Worm (Caenorhabditis elegans) whole organism, midembryonic: Measurements from ENCODE around the gene dnj-5.
A peak's percentile ranks its signal among the peaks of the same experiment; 100 is the strongest.
"Not testable (repeated sequence)": the region's sequence is repeated elsewhere in the genome, so short reads cannot be mapped to it uniquely, and the experiment has no call there.

Experiments used
- T22C8.4 ChIP-seq: fragments of 200-800 bp; sonication (Bioruptor generic); IDR thresholded peaks from 2 replicates; pipeline ENCODE4 v1.3.6; 2022; ENCODE audit warnings: missing genetic modification characterization, missing compliant biosample characterization
- cog-1 ChIP-seq: sonication (generic microtip); optimal IDR thresholded peaks from 2 replicates; lab custom pipeline; 2016; ENCODE audit warnings: missing genetic modification characterization, missing compliant biosample characterization
- flt-1 ChIP-seq: fragments of 200-800 bp; sonication (Bioruptor generic); IDR thresholded peaks from 2 replicates; pipeline ENCODE4 v1.3.6; 2022; ENCODE audit warnings: missing genetic modification characterization, missing compliant biosample characterization
- klf-2 ChIP-seq: fragments of 200-800 bp; sonication (Bioruptor generic); conservative IDR thresholded peaks from 2 replicates; pipeline ENCODE4 v1.3.6; 2022; ENCODE audit warnings: missing genetic modification reagents, missing genetic modification characterization, missing compliant biosample characterization
- med-1 ChIP-seq: sonication (generic microtip); optimal IDR thresholded peaks from 2 replicates; lab custom pipeline; 2017; ENCODE audit warnings: missing genetic modification characterization, mild to moderate bottlenecking, missing compliant biosample characterization, antibody characterized with exemption, missing genetic modification reagents; ENCODE audit not compliant: insufficient read depth
- ref-1 ChIP-seq: fragments of 200-800 bp; sonication (Bioruptor generic); conservative IDR thresholded peaks from 2 replicates; pipeline ENCODE4 v1.3.6; 2022; ENCODE audit warnings: missing genetic modification reagents, missing genetic modification characterization, missing compliant biosample characterization
- tab-1 ChIP-seq: fragments of 200-800 bp; sonication (Bioruptor generic); IDR thresholded peaks from 2 replicates; pipeline ENCODE4 v1.3.6; 2022; ENCODE audit warnings: missing genetic modification characterization, missing compliant biosample characterization
- ztf-23 ChIP-seq: fragments of 200-800 bp; sonication (Bioruptor generic); IDR thresholded peaks from 2 replicates; pipeline ENCODE4 v1.3.6; 2022; ENCODE audit warnings: missing genetic modification reagents, missing genetic modification characterization, missing compliant biosample characterization
- ztf-29 ChIP-seq: fragments of 200-800 bp; sonication (Bioruptor generic); IDR thresholded peaks from 2 replicates; pipeline ENCODE4 v1.3.6; 2022; ENCODE audit warnings: missing genetic modification reagents, missing genetic modification characterization, missing compliant biosample characterization

Gene dnj-5

DNA sequence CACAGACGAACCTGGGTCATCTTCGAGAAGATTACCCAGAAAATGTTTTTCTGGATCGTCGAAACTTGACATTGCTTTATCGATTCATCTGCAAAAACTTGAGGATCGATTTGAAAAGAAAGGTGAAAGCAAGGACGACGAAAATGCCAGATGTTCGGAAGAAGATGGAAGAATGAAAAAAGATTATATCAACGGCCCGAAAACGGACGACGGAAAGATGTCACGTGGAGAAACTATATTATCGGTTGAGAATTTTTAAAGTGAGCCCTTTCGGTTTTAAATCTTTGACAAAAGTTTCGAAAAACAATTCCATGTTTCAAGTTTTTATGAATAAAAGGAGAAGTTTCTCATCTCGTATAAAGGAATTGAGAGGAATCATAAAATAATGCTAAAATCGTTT is at the start of gene dnj-5:
Gene dnj-5 (minus strand): TSS at position 101 of the 400 bp plus-strand sequence.
- TF ChIP-seq ztf-23 (GFP tag; lab: Robert Waterston, UW) (no peak), tab-1 (no peak), med-1 (GFP tag; lab: Kevin White, UChicago) (no peak), ztf-29 (no peak), ref-1 (GFP tag; lab: Robert Waterston, UW) (no peak), flt-1 (GFP tag; lab: Robert Waterston, UW) (no peak), cog-1 (tag; lab: Kevin White, UChicago) (no peak), klf-2 (no peak), T22C8.4 (no peak)

- not testable (repeated sequence) for TF ChIP-seq med-1 (GFP tag; lab: Kevin White, UChicago); ref-1 (GFP tag; lab: Robert Waterston, UW); flt-1 (GFP tag; lab: Robert Waterston, UW)
Observed at ce11 chrII:6907657-6908056, 49.6 kb upstream of the dnj-5 start, which contains the start of gene B0252.3. B0252.3 (minus strand) TSS chrII:6907757.

DNA sequence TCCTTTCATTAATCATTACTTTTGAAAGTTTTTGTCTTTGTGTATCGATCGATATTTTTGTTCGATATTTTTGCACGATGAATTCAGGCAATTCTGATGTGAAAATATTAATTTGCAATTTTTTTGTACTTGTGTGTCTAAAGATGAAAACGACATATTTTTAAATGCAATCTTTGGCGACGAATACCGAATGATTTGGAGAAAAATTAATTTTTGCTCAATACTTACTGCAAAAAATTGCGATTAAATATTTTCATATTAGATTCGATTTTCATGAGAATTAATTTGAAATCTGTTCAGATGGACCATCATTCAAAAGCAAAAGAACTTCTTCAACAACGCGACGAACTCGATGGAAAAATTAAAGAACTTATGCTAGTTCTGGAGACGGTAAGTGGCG is 43.7 kb upstream of the dnj-5 start, which contains the start of gene psmd-9:
Gene psmd-9 (plus strand): TSS at position 301 of the 400 bp plus-strand sequence.
- TF ChIP-seq ref-1 (GFP tag; lab: Robert Waterston, UW): no peak
- no peak for TF ChIP-seq cog-1 (tag; lab: Kevin White, UChicago)
- TF ChIP-seq tab-1: no peak
- TF ChIP-seq flt-1 (GFP tag; lab: Robert Waterston, UW): no peak
- TF ChIP-seq ztf-23 (GFP tag; lab: Robert Waterston, UW): no peak
- no peak for TF ChIP-seq ztf-29
- TF ChIP-seq T22C8.4: no peak
- TF ChIP-seq klf-2: no peak
- TF ChIP-seq med-1 (GFP tag; lab: Kevin White, UChicago): no peak

DNA sequence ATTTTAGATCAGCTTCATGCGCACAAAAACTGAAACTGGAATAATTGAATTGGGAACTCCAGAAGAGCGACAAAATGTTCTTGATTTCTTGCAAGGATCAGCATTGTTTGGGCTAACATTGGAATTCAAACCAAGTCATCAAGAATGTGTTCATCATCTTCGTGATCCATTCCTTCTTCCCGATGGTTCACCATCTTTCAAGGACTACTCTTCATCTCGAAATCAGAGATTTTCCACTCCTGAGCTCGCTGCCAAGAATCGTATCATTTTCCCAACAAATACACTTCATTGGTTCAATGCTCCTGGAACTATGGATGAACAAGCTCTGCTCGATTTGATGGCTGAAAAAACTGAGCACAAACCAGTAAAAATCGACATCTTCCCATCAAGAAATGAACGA is 42.6 kb upstream of the dnj-5 start:
- TF ChIP-seq klf-2 (no peak), cog-1 (tag; lab: Kevin White, UChicago) (no peak), flt-1 (GFP tag; lab: Robert Waterston, UW) (no peak), ztf-29 (no peak), ref-1 (GFP tag; lab: Robert Waterston, UW) (no peak), ztf-23 (GFP tag; lab: Robert Waterston, UW) (no peak), T22C8.4 (no peak), med-1 (GFP tag; lab: Kevin White, UChicago) (no peak), tab-1 (no peak)

ce11 chrII:6898017-6898779 is 40.1 kb upstream of the dnj-5 start, which contains the start of gene hrpl-1:
hrpl-1 (plus strand) TSS chrII:6898729.
- TF ChIP-seq tab-1 (peak; percentile 74; the same call in 1 of the 2 replicates), ztf-29 (peak; percentile 43; the same call in 1 of the 2 replicates), ref-1 (GFP tag; lab: Robert Waterston, UW) (peak; percentile 57), med-1 (GFP tag; lab: Kevin White, UChicago) (peak; percentile 79), T22C8.4 (0 out of 2 replicates have a peak, but pooled peaks have one; percentile 20), cog-1 (tag; lab: Kevin White, UChicago) (no peak), flt-1 (GFP tag; lab: Robert Waterston, UW) (peak; percentile 88), klf-2 (peak; percentile 56; the same call in 1 of the 2 replicates), ztf-23 (GFP tag; lab: Robert Waterston, UW) (peak; percentile 65; the same call in 1 of the 2 replicates)

ce11 chrII:6897507-6897906 is 39.4 kb upstream of the dnj-5 start, which contains the start of gene C44B7.11:
C44B7.11 (minus strand) TSS chrII:6897540.
- TF ChIP-seq ref-1 (GFP tag; lab: Robert Waterston, UW): no peak
- no peak for TF ChIP-seq ztf-23 (GFP tag; lab: Robert Waterston, UW)
- TF ChIP-seq cog-1 (tag; lab: Kevin White, UChicago): no peak
- no peak for TF ChIP-seq med-1 (GFP tag; lab: Kevin White, UChicago)
- no peak for TF ChIP-seq T22C8.4
- no peak for TF ChIP-seq flt-1 (GFP tag; lab: Robert Waterston, UW)
- no peak for TF ChIP-seq ztf-29
- no peak for TF ChIP-seq klf-2
- TF ChIP-seq tab-1: no peak

DNA sequence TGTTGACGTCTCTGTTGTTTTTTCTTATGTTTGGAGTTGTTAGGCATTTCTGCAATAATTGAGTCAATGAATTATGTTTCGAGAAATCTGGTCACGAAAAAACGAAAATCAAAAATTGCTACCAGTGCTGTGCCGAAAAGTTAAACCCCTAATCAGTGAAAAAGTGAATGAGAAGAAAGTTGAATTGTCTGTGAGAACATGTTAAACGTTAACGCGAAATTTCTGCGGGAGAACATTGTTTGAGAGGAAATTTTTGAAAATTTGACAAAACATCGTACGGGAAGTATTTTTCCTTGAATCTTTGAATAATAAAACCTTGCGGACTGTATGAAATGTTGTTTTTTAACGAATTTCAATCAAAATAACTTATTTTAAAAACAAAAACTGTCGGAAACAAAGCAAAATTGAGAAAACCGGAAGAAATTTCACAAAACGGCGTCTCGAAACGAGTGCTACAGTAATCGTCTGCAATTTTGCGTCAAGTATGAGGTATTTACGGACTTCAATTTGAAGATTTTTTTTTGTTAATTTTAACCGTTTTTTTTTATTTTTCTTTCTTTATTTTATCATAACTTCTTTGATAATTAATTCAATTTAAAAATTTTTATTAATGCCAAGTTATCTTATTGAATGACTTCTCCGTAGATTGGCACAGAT is 35.6 kb upstream of the dnj-5 start, which contains the start of gene adal-1:
Gene adal-1 (minus strand): TSS at position 51 of the 657 bp plus-strand sequence.
- no peak for TF ChIP-seq flt-1 (GFP tag; lab: Robert Waterston, UW)
- no peak for TF ChIP-seq cog-1 (tag; lab: Kevin White, UChicago)

DNA sequence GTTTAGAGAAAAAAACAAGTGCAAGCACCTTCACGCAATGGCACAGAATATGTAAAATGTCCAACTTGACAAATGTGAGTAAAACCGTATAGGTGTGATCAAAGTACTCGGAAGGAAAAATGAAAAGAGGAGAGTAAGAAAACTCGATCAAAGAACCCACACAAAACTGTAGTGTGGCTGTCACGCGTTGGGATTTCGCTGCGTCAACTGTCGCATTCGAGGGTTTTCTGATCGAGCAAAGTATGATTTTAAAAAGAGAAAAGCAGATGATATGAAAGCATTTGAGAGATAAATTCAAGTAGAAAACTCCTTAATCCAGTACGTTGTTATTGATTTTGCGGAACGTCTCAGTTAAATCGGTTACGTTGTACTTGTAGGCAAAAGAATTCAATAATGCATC is 33.7 kb upstream of the dnj-5 start:
- no peak for TF ChIP-seq flt-1 (GFP tag; lab: Robert Waterston, UW)
- TF ChIP-seq cog-1 (tag; lab: Kevin White, UChicago): no peak
- TF ChIP-seq ztf-29: no peak

- TF ChIP-seq flt-1 (GFP tag; lab: Robert Waterston, UW): no peak
- TF ChIP-seq ref-1 (GFP tag; lab: Robert Waterston, UW): no peak
- no peak for TF ChIP-seq cog-1 (tag; lab: Kevin White, UChicago)
- no peak for TF ChIP-seq med-1 (GFP tag; lab: Kevin White, UChicago)
- no peak for TF ChIP-seq tab-1
- no peak for TF ChIP-seq ztf-23 (GFP tag; lab: Robert Waterston, UW)
Observed at ce11 chrII:6891176-6891575, 33.1 kb upstream of the dnj-5 start.
